Worm (Caenorhabditis elegans): ENCODE measurements around the gene srh-17.

srh-17 gene

ce11 chrV:14645817-14646789, 15.0 kb upstream of the srh-17 start, which contains the start of the genes rfc-1 and pmp-3 (continued):
- TF ChIP-seq F37B4.10 (GFP tag; IDR thresholded peaks at IDR 0.05) (no peak), somi-1 (GFP tag; optimal IDR thresholded peaks at IDR 0.05) (no peak), aptf-2 (GFP tag; conservative IDR thresholded peaks at IDR 0.05) (no peak), madf-8 (GFP tag; conservative IDR thresholded peaks at IDR 0.05) (peak; percentile 78), dpff-1 (tag; optimal IDR thresholded peaks at IDR 0.05) (no peak), F23B12.7 (tag; optimal IDR thresholded peaks at IDR 0.05; ENCODE audit: insufficient read depth) (peak; percentile 61), lir-1 (GFP tag; conservative IDR thresholded peaks at IDR 0.05) (no peak), nfya-1 (tag; optimal IDR thresholded peaks at IDR 0.05; ENCODE audit: borderline replicate concordance, insufficient read depth) (no peak), F22D6.2 (tag; optimal IDR thresholded peaks at IDR 0.05) (no peak), Y79H2A.3 (GFP tag; conservative IDR thresholded peaks at IDR 0.05) (no peak), sptf-2 (GFP tag; optimal IDR thresholded peaks at IDR 0.05) (no peak), tlf-1 (GFP tag; optimal IDR thresholded peaks at IDR 0.05) (no peak), rcor-1 (GFP tag; IDR thresholded peaks at IDR 0.05) (no peak), ztf-28 (GFP tag; IDR thresholded peaks at IDR 0.05) (no peak), attf-6 (GFP tag; IDR thresholded peaks at IDR 0.05) (no peak), F57A8.1 (GFP tag; optimal IDR thresholded peaks at IDR 0.05) (no peak), unc-130 (GFP tag; optimal IDR thresholded peaks at IDR 0.05) (no peak), hsf-1 (GFP tag; IDR thresholded peaks at IDR 0.05) (0 out of 2 replicates have a peak, but pooled peaks have one; percentile 33), let-607 (tag; optimal IDR thresholded peaks at IDR 0.05) (no peak), nfyb-1 (GFP tag; IDR thresholded peaks at IDR 0.05) (no peak), ztf-18 (tag; optimal IDR thresholded peaks at IDR 0.05) (no peak), aptf-3 (GFP tag; IDR thresholded peaks at IDR 0.05) (no peak), ccch-3 (GFP tag; optimal IDR thresholded peaks at IDR 0.05) (no peak), mcd-1 (GFP tag; IDR thresholded peaks at IDR 0.05) (peak; percentile 81), hrde-1 (tag; optimal IDR thresholded peaks at IDR 0.05; ENCODE audit: borderline replicate concordance) (no peak), madf-3 (GFP tag; IDR thresholded peaks at IDR 0.05) (no peak), Y67H2A.10 (GFP tag; conservative IDR thresholded peaks at IDR 0.05) (no peak), egl-18 (GFP tag; IDR thresholded peaks at IDR 0.05) (no peak), snpc-3.4 (tag; optimal IDR thresholded peaks at IDR 0.05) (no peak), zim-3 (tag; optimal IDR thresholded peaks at IDR 0.05) (no peak), tbx-9 (tag; optimal IDR thresholded peaks at IDR 0.05; ENCODE audit: borderline replicate concordance) (no peak), unc-62 (GFP tag; optimal IDR thresholded peaks at IDR 0.05) (no peak), lin-35 (GFP tag; optimal IDR thresholded peaks at IDR 0.05) (peak in 1 of 3 experiments; percentile 34), nhr-27 (tag; optimal IDR thresholded peaks at IDR 0.05) (no peak), ZK185.1 (tag; optimal IDR thresholded peaks at IDR 0.05; ENCODE audit: poor library complexity, severe bottlenecking) (no peak), ztf-3 (GFP tag; optimal IDR thresholded peaks at IDR 0.05) (no peak), F39B2.1 (GFP tag; IDR thresholded peaks at IDR 0.05) (no peak), hmg-20 (GFP tag; IDR thresholded peaks at IDR 0.05) (no peak), ztf-26 (tag; optimal IDR thresholded peaks at IDR 0.05) (no peak), repo-1 (tag; optimal IDR thresholded peaks at IDR 0.05) (no peak), snpc-1.3 (tag; optimal IDR thresholded peaks at IDR 0.05; ENCODE audit: insufficient read depth) (peak; percentile 58), K12H6.12 (tag; optimal IDR thresholded peaks at IDR 0.05) (no peak)
